Worm (Caenorhabditis elegans): Measurements from ENCODE around the gene R10D12.8.

DNA sequence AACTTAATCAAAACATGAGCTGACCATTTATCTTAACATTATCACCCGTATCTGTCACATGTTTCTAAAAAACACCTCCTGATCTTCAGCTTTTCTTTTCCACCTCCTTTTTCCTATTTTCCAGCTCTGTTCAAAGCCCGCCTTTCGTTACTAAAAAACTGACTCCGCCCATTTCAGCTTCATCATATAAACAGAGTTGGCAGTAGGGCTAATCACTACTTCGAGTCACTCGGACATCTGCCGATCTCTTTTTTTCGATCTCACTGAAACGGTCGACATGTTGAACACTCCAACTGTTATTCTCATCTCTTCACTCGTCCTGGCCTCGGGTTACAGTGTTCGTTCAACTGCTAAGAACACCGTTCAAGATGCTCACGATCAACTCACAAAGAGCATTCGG, 39.4 kb upstream of the R10D12.8 start, which contains the start of gene droe-4:
- TF ChIP-seq unc-62 (GFP tag; optimal IDR thresholded peaks at IDR 0.05) = no peak
- no peak for TF ChIP-seq sem-2 (GFP tag; optimal IDR thresholded peaks at IDR 0.05)
- no peak for TF ChIP-seq mep-1 (tag; optimal IDR thresholded peaks at IDR 0.05)

Measured in whole organism, mixed stage, embryonic.